Worm (Caenorhabditis elegans): Measurements from ENCODE around the gene nck-1.

ce11 chrX:4151206-4151605, 2.0 kb downstream of the nck-1 start:
- TF ChIP-seq nhr-21 (tag; optimal IDR thresholded peaks at IDR 0.05) (no peak), egl-27 (tag; optimal IDR thresholded peaks at IDR 0.05) (no peak), unc-39 (tag; optimal IDR thresholded peaks at IDR 0.05) (no peak), ama-1 (optimal IDR thresholded peaks at IDR 0.05) (no peak), ztf-4 (tag; optimal IDR thresholded peaks at IDR 0.05) (no peak), R02D3.7 (tag; optimal IDR thresholded peaks at IDR 0.05) (no peak), lin-11 (tag; optimal IDR thresholded peaks at IDR 0.05) (no peak), elt-3 (tag; optimal IDR thresholded peaks at IDR 0.05) (no peak), alr-1 (tag; optimal IDR thresholded peaks at IDR 0.05) (no peak), dmd-4 (tag; optimal IDR thresholded peaks at IDR 0.05) (no peak), aly-2 (tag; optimal IDR thresholded peaks at IDR 0.05) (no peak)
